Fruit fly (Drosophila melanogaster): ENCODE data around the gene wake.
A peak's percentile ranks its signal among the peaks of the same experiment; 100 is the strongest.

dm6 chr3R:22635684-22636566, 3.7 kb upstream of the wake start:
- TF ChIP-seq CG15710 (tag; optimal IDR thresholded peaks at IDR 0.05) = no peak
- no peak for TF ChIP-seq gl (tag; optimal IDR thresholded peaks at IDR 0.05)
- TF ChIP-seq rn (GFP tag; IDR thresholded peaks at IDR 0.05) = no peak
- no peak for TF ChIP-seq CG17806 (tag; optimal IDR thresholded peaks at IDR 0.05)
- no peak for TF ChIP-seq CG9948 (tag; optimal IDR thresholded peaks at IDR 0.05)
- no peak for TF ChIP-seq CG13204 (GFP tag; optimal IDR thresholded peaks at IDR 0.05)
- no peak for TF ChIP-seq CG10348 (GFP tag; IDR thresholded peaks at IDR 0.05)
- TF ChIP-seq Pif1A (GFP tag; optimal IDR thresholded peaks at IDR 0.05) = peak; percentile 12
- TF ChIP-seq D1 (tag; optimal IDR thresholded peaks at IDR 0.05) = no peak
- TF ChIP-seq Ets98B (GFP tag; IDR thresholded peaks at IDR 0.05) = no peak
